Worm (Caenorhabditis elegans) whole organism, L4 larva: ENCODE data around the gene rpa-1.

Experiments used
- T26A8.4 ChIP-seq: fragments of 200-800 bp; sonication (Bioruptor generic); IDR thresholded peaks from 2 replicates; pipeline ENCODE4 v1.3.6; 2022; ENCODE audit warnings: missing genetic modification characterization, missing compliant biosample characterization
- Y105C5A.15 ChIP-seq: fragments of 200-800 bp; sonication (Bioruptor generic); IDR thresholded peaks from 2 replicates; pipeline ENCODE4 v1.3.6; 2022; ENCODE audit warnings: missing genetic modification characterization, missing compliant biosample characterization
- Y48G9A.11 ChIP-seq: fragments of 200-800 bp; sonication (Bioruptor generic); IDR thresholded peaks from 2 replicates; pipeline ENCODE4 v1.3.6; 2022; ENCODE audit warnings: missing genetic modification reagents, missing genetic modification characterization, missing compliant biosample characterization
- ZK546.5 ChIP-seq, 2 experiments: sonication (generic microtip); optimal IDR thresholded peaks; 2 replicates each; lab custom pipeline; 2017; ENCODE audit warnings: missing biosample characterization in 2 of 2, missing genetic modification characterization in 2 of 2
- aha-1 ChIP-seq: fragments of 150-350 bp; peaks from one replicate; lab custom pipeline; 2014; ENCODE audit warnings: missing biosample characterization, missing genetic modification characterization
- aly-2 ChIP-seq: sonication (generic microtip); optimal IDR thresholded peaks from 2 replicates; lab custom pipeline; 2018; ENCODE audit warnings: missing biosample characterization, missing genetic modification characterization
- attf-4 ChIP-seq: sonication (generic microtip); optimal IDR thresholded peaks from 3 replicates; lab custom pipeline; 2017; ENCODE audit warnings: missing biosample characterization, missing genetic modification characterization
- ceh-62 ChIP-seq: sonication (generic microtip); optimal IDR thresholded peaks from 2 replicates; lab custom pipeline; 2017; ENCODE audit warnings: missing biosample characterization, missing genetic modification characterization
- ceh-82 ChIP-seq: sonication (generic microtip); optimal IDR thresholded peaks from 2 replicates; lab custom pipeline; 2017; ENCODE audit warnings: missing biosample characterization, missing genetic modification characterization
- ces-1 ChIP-seq: fragments of 150-350 bp; sonication (generic microtip); optimal IDR thresholded peaks from 4 replicates; lab custom pipeline; 2014; ENCODE audit warnings: missing biosample characterization, missing genetic modification reagents, missing genetic modification characterization
- ctbp-1 ChIP-seq: fragments of 200-800 bp; sonication (Bioruptor generic); IDR thresholded peaks from 2 replicates; pipeline ENCODE4 v1.3.6; 2022; ENCODE audit warnings: missing genetic modification reagents, missing genetic modification characterization, missing compliant biosample characterization
- dmd-6 ChIP-seq: fragments of 200-800 bp; sonication (Bioruptor generic); IDR thresholded peaks from 2 replicates; pipeline ENCODE4 v1.3.6; 2022; ENCODE audit warnings: missing genetic modification reagents, missing genetic modification characterization, missing compliant biosample characterization
- dve-1 ChIP-seq: sonication (generic microtip); optimal IDR thresholded peaks from 2 replicates; lab custom pipeline; 2017; ENCODE audit warnings: antibody characterized with exemption, mild to moderate bottlenecking, missing genetic modification characterization, missing compliant biosample characterization; ENCODE audit not compliant: insufficient read depth
- fkh-10 ChIP-seq: fragments of 150-350 bp; optimal IDR thresholded peaks from 2 replicates; lab custom pipeline; 2014; ENCODE audit warnings: missing biosample characterization, missing genetic modification reagents, missing genetic modification characterization
- fos-1 ChIP-seq: fragments of 150-350 bp; optimal IDR thresholded peaks from 2 replicates; lab custom pipeline; 2014; ENCODE audit warnings: missing biosample characterization, missing genetic modification characterization
- hif-1 ChIP-seq, 2 experiments: sonication (generic microtip); optimal IDR thresholded peaks; 2 replicates each; lab custom pipeline; 2016 to 2017; ENCODE audit warnings: missing compliant biosample characterization in 2 of 2, missing genetic modification characterization in 2 of 2, missing genetic modification reagents in 2 of 2, missing genotype in 2 of 2, mild to moderate bottlenecking in 1 of 2
- hlh-30 ChIP-seq: sonication (generic microtip); optimal IDR thresholded peaks from 2 replicates; lab custom pipeline; 2017; ENCODE audit warnings: antibody characterized with exemption, mild to moderate bottlenecking, missing genetic modification characterization, missing compliant biosample characterization; ENCODE audit not compliant: insufficient read depth
- hmg-1.1 ChIP-seq: fragments of 200-800 bp; sonication (Bioruptor generic); IDR thresholded peaks from 2 replicates; pipeline ENCODE4 v1.3.6; 2022; ENCODE audit warnings: missing genetic modification reagents, missing genetic modification characterization, missing compliant biosample characterization
- jun-1 ChIP-seq: fragments of 150-350 bp; optimal IDR thresholded peaks from 2 replicates; lab custom pipeline; 2014; ENCODE audit warnings: missing biosample characterization, missing genetic modification reagents, missing genetic modification characterization
- lin-15B ChIP-seq: fragments of 150-350 bp; sonication (generic microtip); optimal IDR thresholded peaks from 3 replicates; lab custom pipeline; 2014; ENCODE audit warnings: missing biosample characterization, missing genetic modification characterization
- lin-29 ChIP-seq: fragments of 200-800 bp; sonication (Bioruptor generic); IDR thresholded peaks from 2 replicates; pipeline ENCODE4 v1.3.6; 2022; ENCODE audit warnings: missing genetic modification reagents, missing genetic modification characterization, missing compliant biosample characterization
- lsy-2 ChIP-seq, 2 experiments: fragments of 150-350 bp in 1 of 2; sonication (generic microtip) in 1 of 2; optimal IDR thresholded peaks; 2 replicates each; lab custom pipeline; 2014 to 2017; ENCODE audit warnings: missing biosample characterization in 2 of 2, missing genetic modification characterization in 2 of 2
- madf-9 ChIP-seq: fragments of 200-800 bp; sonication (Bioruptor generic); conservative IDR thresholded peaks from 2 replicates; pipeline ENCODE4 v1.3.6; 2022; ENCODE audit warnings: missing genetic modification reagents, missing genetic modification characterization, missing compliant biosample characterization
- mdl-1 ChIP-seq, 2 experiments: fragments of 150-350 bp in 1 of 2; sonication (generic microtip) in 1 of 2; optimal IDR thresholded peaks; 2 replicates each; lab custom pipeline; 2014 to 2017; ENCODE audit warnings: missing biosample characterization in 2 of 2, missing genetic modification characterization in 2 of 2
- mdt-29 ChIP-seq: fragments of 200-800 bp; sonication (Bioruptor generic); IDR thresholded peaks from 2 replicates; pipeline ENCODE4 v1.3.6; 2022; ENCODE audit warnings: missing genetic modification reagents, missing genetic modification characterization, missing compliant biosample characterization
- mep-1 ChIP-seq: fragments of 150-350 bp; sonication (generic microtip); optimal IDR thresholded peaks from 3 replicates; lab custom pipeline; 2014; ENCODE audit warnings: missing biosample characterization, missing genetic modification characterization
- mes-2 ChIP-seq: sonication (generic microtip); optimal IDR thresholded peaks from 2 replicates; lab custom pipeline; 2016; ENCODE audit warnings: missing genotype, mild to moderate bottlenecking, missing genetic modification characterization, missing compliant biosample characterization; ENCODE audit not compliant: poor library complexity, severe bottlenecking
- mxl-2 ChIP-seq: fragments of 200-800 bp; sonication (Bioruptor generic); conservative IDR thresholded peaks from 2 replicates; pipeline ENCODE4 v1.3.6; 2022; ENCODE audit warnings: missing genetic modification reagents, missing genetic modification characterization, missing compliant biosample characterization
- nhr-28 ChIP-seq: fragments of 150-350 bp; optimal IDR thresholded peaks from 2 replicates; lab custom pipeline; 2014; ENCODE audit warnings: missing biosample characterization, missing genetic modification characterization
- nhr-41 ChIP-seq: fragments of 200-800 bp; sonication (Bioruptor generic); IDR thresholded peaks from 2 replicates; pipeline ENCODE4 v1.3.6; 2022; ENCODE audit warnings: missing genetic modification reagents, missing genetic modification characterization, missing compliant biosample characterization
- nhr-42 ChIP-seq: fragments of 200-800 bp; sonication (Bioruptor generic); IDR thresholded peaks from 2 replicates; pipeline ENCODE4 v1.3.6; 2022; ENCODE audit warnings: missing genetic modification characterization, missing compliant biosample characterization
- nhr-6 ChIP-seq: fragments of 150-350 bp; optimal IDR thresholded peaks from 2 replicates; lab custom pipeline; 2014; ENCODE audit warnings: missing biosample characterization, missing genetic modification characterization
- rbr-2 ChIP-seq: sonication (generic microtip); optimal IDR thresholded peaks from 2 replicates; lab custom pipeline; 2016; ENCODE audit warnings: missing genotype, missing genetic modification characterization, missing compliant biosample characterization
- saeg-2 ChIP-seq: fragments of 200-800 bp; sonication (Bioruptor generic); IDR thresholded peaks from 2 replicates; pipeline ENCODE4 v1.3.6; 2022; ENCODE audit warnings: missing genetic modification reagents, missing genetic modification characterization, missing compliant biosample characterization
- spr-1 ChIP-seq: sonication (generic microtip); optimal IDR thresholded peaks from 2 replicates; lab custom pipeline; 2016; ENCODE audit warnings: mild to moderate bottlenecking, missing genetic modification characterization, missing compliant biosample characterization
- tag-97 ChIP-seq: fragments of 200-800 bp; sonication (Bioruptor generic); IDR thresholded peaks from 2 replicates; pipeline ENCODE4 v1.3.6; 2022; ENCODE audit warnings: missing genetic modification characterization, missing compliant biosample characterization
- unc-62 ChIP-seq, 3 experiments: fragments of 150-350 bp in 1 of 3; sonication (generic microtip); optimal IDR thresholded peaks in 2 of 3; peaks in 1 of 3; 1 replicate in 1 of 3; 2 replicates in 2 of 3; lab custom pipeline; 2014 to 2017; ENCODE audit warnings: missing biosample characterization in 3 of 3, missing genetic modification characterization in 3 of 3, missing genetic modification reagents in 3 of 3, missing genotype in 1 of 3
- vab-7 ChIP-seq: fragments of 200-800 bp; sonication (Bioruptor generic); IDR thresholded peaks from 2 replicates; pipeline ENCODE4 v1.3.6; 2022; ENCODE audit warnings: missing genetic modification reagents, missing genetic modification characterization, missing compliant biosample characterization
- zfp-3 ChIP-seq: fragments of 200-800 bp; sonication (Bioruptor generic); conservative IDR thresholded peaks from 2 replicates; pipeline ENCODE4 v1.3.6; 2022; ENCODE audit warnings: missing genetic modification reagents, missing genetic modification characterization, missing compliant biosample characterization
- zip-11 ChIP-seq: fragments of 200-800 bp; sonication (Bioruptor generic); IDR thresholded peaks from 2 replicates; pipeline ENCODE4 v1.3.6; 2022; ENCODE audit warnings: missing genetic modification characterization, missing compliant biosample characterization
- ztf-11 ChIP-seq: fragments of 150-350 bp; optimal IDR thresholded peaks from 2 replicates; lab custom pipeline; 2014; ENCODE audit warnings: missing biosample characterization, missing genetic modification characterization

The rpa-1 gene

ce11 chrII:7708540-7708939, 44.2 kb downstream of the rpa-1 start, which contains the start of gene B0495.9 (continued):
- TF ChIP-seq ZK546.5 (tag; optimal IDR thresholded peaks at IDR 0.05; lab: Kevin White, UChicago): no peak
- TF ChIP-seq hif-1 (tag; optimal IDR thresholded peaks at IDR 0.05; lab: Kevin White, UChicago): peak in 1 of 2 experiments; percentile 49
- TF ChIP-seq ceh-82 (tag; lab: Kevin White, UChicago): no peak
- no peak for TF ChIP-seq tag-97
- TF ChIP-seq saeg-2 (GFP tag; lab: Robert Waterston, UW): no peak
- TF ChIP-seq mdt-29 (GFP tag; lab: Robert Waterston, UW): no peak
- TF ChIP-seq fos-1 (tag; lab: Kevin White, UChicago): no peak
- TF ChIP-seq mep-1 (tag; lab: Kevin White, UChicago): peak; percentile 49
- TF ChIP-seq spr-1 (tag; lab: Kevin White, UChicago): peak; percentile 48
- no peak for TF ChIP-seq mdl-1 (tag; optimal IDR thresholded peaks at IDR 0.05; lab: Kevin White, UChicago)
- TF ChIP-seq rbr-2 (tag; lab: Kevin White, UChicago): peak; percentile 37
- peak; percentile 61; the same call in 1 of the 2 replicates for TF ChIP-seq hmg-1.1 (GFP tag; lab: Robert Waterston, UW)
- TF ChIP-seq jun-1: no peak
- peak; percentile 33; the same call in 1 of the 2 replicates for TF ChIP-seq dmd-6 (GFP tag; lab: Robert Waterston, UW)
- TF ChIP-seq lin-15B: no peak
- peak in 1 of 2 experiments; percentile 21 for TF ChIP-seq unc-62 (GFP tag; optimal IDR thresholded peaks at IDR 0.05 in 1 of 2; lab: Kevin White, UChicago)
- no peak for TF ChIP-seq unc-62 (tag; optimal IDR thresholded peaks at IDR 0.05; lab: Kevin White, UChicago)
- no peak for TF ChIP-seq dve-1 (tag; lab: Kevin White, UChicago)

ce11 chrII:7709301-7709754, 44.9 kb downstream of the rpa-1 start, which contains the start of gene sre-1:
TSS of gene sre-1 (plus strand) at chrII:7709704.
- TF ChIP-seq attf-4 (no peak), mes-2 (tag; lab: Kevin White, UChicago) (no peak), aha-1 (no peak), ZK546.5 (tag; optimal IDR thresholded peaks at IDR 0.05; lab: Kevin White, UChicago) (no peak), Y105C5A.15 (GFP tag; lab: Robert Waterston, UW) (no peak), madf-9 (GFP tag; lab: Robert Waterston, UW) (no peak), tag-97 (no peak), nhr-41 (GFP tag; lab: Robert Waterston, UW) (no peak), dve-1 (tag; lab: Kevin White, UChicago) (no peak), aly-2 (tag; lab: Kevin White, UChicago) (no peak), ceh-62 (no peak), Y48G9A.11 (no peak), hlh-30 (tag; lab: Kevin White, UChicago) (no peak), lin-29 (no peak), mxl-2 (GFP tag; lab: Robert Waterston, UW) (no peak), nhr-42 (GFP tag; lab: Robert Waterston, UW) (no peak), ztf-11 (tag; lab: Kevin White, UChicago) (no peak), nhr-6 (tag; lab: Kevin White, UChicago) (no peak), zfp-3 (GFP tag; lab: Robert Waterston, UW) (no peak), vab-7 (GFP tag; lab: Robert Waterston, UW) (no peak)
- TF ChIP-seq, all 104 proteins: peak for 0

- TF ChIP-seq dmd-6 (GFP tag; lab: Robert Waterston, UW): peak; percentile 30; the same call in 1 of the 2 replicates
- TF ChIP-seq T26A8.4 (GFP tag; lab: Robert Waterston, UW): no peak
- no peak for TF ChIP-seq lin-15B
- peak; percentile 21; the same call in 1 of the 2 replicates for TF ChIP-seq ctbp-1 (GFP tag; lab: Robert Waterston, UW)
- TF ChIP-seq fkh-10: peak; percentile 77
- peak in 1 of 2 experiments; percentile 77 for TF ChIP-seq unc-62 (GFP tag; optimal IDR thresholded peaks at IDR 0.05 in 1 of 2; lab: Kevin White, UChicago)
- TF ChIP-seq unc-62 (tag; optimal IDR thresholded peaks at IDR 0.05; lab: Kevin White, UChicago): no peak
- TF ChIP-seq mdl-1 (tag; optimal IDR thresholded peaks at IDR 0.05; lab: Kevin White, UChicago): peak in 1 of 2 experiments; percentile 27
- peak in 1 of 2 experiments; percentile 27 for TF ChIP-seq lsy-2 (tag; optimal IDR thresholded peaks at IDR 0.05; lab: Kevin White, UChicago)
- peak; percentile 84 for TF ChIP-seq ces-1 (GFP tag; lab: Kevin White, UChicago)
- no peak for TF ChIP-seq zip-11 (GFP tag; lab: Robert Waterston, UW)
- TF ChIP-seq rbr-2 (tag; lab: Kevin White, UChicago): peak; percentile 25
- no peak for TF ChIP-seq nhr-28 (tag; lab: Kevin White, UChicago)
- peak; percentile 53 for TF ChIP-seq hlh-30 (tag; lab: Kevin White, UChicago)
Measured at ce11 chrII:7714614-7715186, 50.3 kb downstream of the rpa-1 start.
